Worm (Caenorhabditis elegans): ENCODE measurements around the gene F46B3.7.

ce11 chrV:20625260-20625659, 6.7 kb upstream of the F46B3.7 start:
- TF ChIP-seq jun-1 (tag; optimal IDR thresholded peaks at IDR 0.05): no peak
- no peak for TF ChIP-seq ceh-88 (GFP tag; IDR thresholded peaks at IDR 0.05)
- no peak for TF ChIP-seq nhr-237 (tag; optimal IDR thresholded peaks at IDR 0.05)
- no peak for TF ChIP-seq nhr-28 (tag; optimal IDR thresholded peaks at IDR 0.05)
- no peak for TF ChIP-seq tbx-2 (tag; optimal IDR thresholded peaks at IDR 0.05)
- no peak for TF ChIP-seq nhr-12 (tag; optimal IDR thresholded peaks at IDR 0.05)
- no peak for TF ChIP-seq lin-13 (GFP tag; optimal IDR thresholded peaks at IDR 0.05)
- no peak for TF ChIP-seq ces-1 (GFP tag; optimal IDR thresholded peaks at IDR 0.05)
- TF ChIP-seq skn-1 (tag; optimal IDR thresholded peaks at IDR 0.05): no peak
- no peak for TF ChIP-seq lsy-2 (tag; optimal IDR thresholded peaks at IDR 0.05)
- no peak for TF ChIP-seq C34B4.2 (tag; optimal IDR thresholded peaks at IDR 0.05)
- TF ChIP-seq aly-2 (tag; optimal IDR thresholded peaks at IDR 0.05): no peak
- no peak for TF ChIP-seq fkh-10 (GFP tag; optimal IDR thresholded peaks at IDR 0.05)
- TF ChIP-seq ztf-4 (tag; optimal IDR thresholded peaks at IDR 0.05): no peak

Measured in whole organism, L1 larva.